Fruit fly (Drosophila melanogaster) Kc167 (cell line): ENCODE results near the gene CG33269.

Source experiments
- Myc ChIP-seq: fragments of >200 bp; optimal IDR thresholded peaks from 2 replicates; lab custom pipeline; 2017; ENCODE audit warnings: missing external identifiers
- Sin3A ChIP-seq: fragments of >200 bp; optimal IDR thresholded peaks from 2 replicates; lab custom pipeline; 2018; ENCODE audit warnings: missing external identifiers
- h ChIP-seq: fragments of >200 bp; optimal IDR thresholded peaks from 3 replicates; lab custom pipeline; 2018; ENCODE audit warnings: missing external identifiers
- insv ChIP-seq: fragments of >200 bp; optimal IDR thresholded peaks from 3 replicates; lab custom pipeline; 2018; ENCODE audit warnings: missing external identifiers
- psq ChIP-seq: fragments of >200 bp; optimal IDR thresholded peaks from 2 replicates; lab custom pipeline; 2017; ENCODE audit warnings: missing external identifiers
- ttk ChIP-seq: sonication (Bioruptor generic); optimal IDR thresholded peaks from 2 replicates; lab custom pipeline; 2017; ENCODE audit warnings: missing external identifiers

dm6 chr3L:11602040-11602439 is 20.0 kb upstream of the CG33269 start:
- TF ChIP-seq Sin3A (lab: Kevin White, UChicago): no peak
- no peak for TF ChIP-seq Myc (lab: Kevin White, UChicago)
- no peak for TF ChIP-seq psq (lab: Kevin White, UChicago)
- TF ChIP-seq ttk (lab: Kevin White, UChicago): no peak
- TF ChIP-seq h: no peak
- TF ChIP-seq insv (lab: Kevin White, UChicago): no peak
